Fruit fly (Drosophila melanogaster): ENCODE data around the gene dpr16.
A peak's percentile ranks its signal among the peaks of the same experiment; 100 is the strongest.

dpr16 gene

dm6 chr3R:5211901-5212758, 61.4 kb downstream of the dpr16 start (continued):
- TF ChIP-seq insv (GFP tag; optimal IDR thresholded peaks at IDR 0.05) (peak in 1 of 2 experiments; percentile 48), crp (GFP tag; optimal IDR thresholded peaks at IDR 0.05) (no peak), br (optimal IDR thresholded peaks at IDR 0.05) (no peak), CTCF (GFP tag; optimal IDR thresholded peaks at IDR 0.05) (no peak), Usf (GFP tag; optimal IDR thresholded peaks at IDR 0.05) (peak; percentile 63)

DNA sequence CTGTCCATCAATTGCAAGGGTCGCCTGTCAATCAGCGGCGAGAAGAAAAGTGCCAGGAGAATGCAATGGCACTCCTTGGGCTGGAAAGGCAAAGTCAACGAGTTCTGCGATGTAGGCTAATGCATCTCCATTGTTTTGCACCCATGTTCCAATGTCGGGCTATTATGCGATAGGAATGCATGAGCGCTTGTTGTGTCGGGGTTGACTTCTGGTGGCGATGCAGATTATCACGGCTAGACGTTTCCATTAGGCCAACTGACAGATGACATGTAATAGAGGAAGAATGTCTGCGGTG, 62.0 kb downstream of the dpr16 start:
- no peak for TF ChIP-seq CG31441 (GFP tag; IDR thresholded peaks at IDR 0.05)
- TF ChIP-seq tll (GFP tag; optimal IDR thresholded peaks at IDR 0.05): peak in 1 of 2 experiments; percentile 87
- TF ChIP-seq hth (optimal IDR thresholded peaks at IDR 0.05): peak; percentile 41
- no peak for TF ChIP-seq row (GFP tag; IDR thresholded peaks at IDR 0.05)
- TF ChIP-seq D (optimal IDR thresholded peaks at IDR 0.05): peak; percentile 87
- TF ChIP-seq D (GFP tag; optimal IDR thresholded peaks at IDR 0.05): no peak
- TF ChIP-seq zen (tag; optimal IDR thresholded peaks at IDR 0.05): peak; percentile 11

DNA sequence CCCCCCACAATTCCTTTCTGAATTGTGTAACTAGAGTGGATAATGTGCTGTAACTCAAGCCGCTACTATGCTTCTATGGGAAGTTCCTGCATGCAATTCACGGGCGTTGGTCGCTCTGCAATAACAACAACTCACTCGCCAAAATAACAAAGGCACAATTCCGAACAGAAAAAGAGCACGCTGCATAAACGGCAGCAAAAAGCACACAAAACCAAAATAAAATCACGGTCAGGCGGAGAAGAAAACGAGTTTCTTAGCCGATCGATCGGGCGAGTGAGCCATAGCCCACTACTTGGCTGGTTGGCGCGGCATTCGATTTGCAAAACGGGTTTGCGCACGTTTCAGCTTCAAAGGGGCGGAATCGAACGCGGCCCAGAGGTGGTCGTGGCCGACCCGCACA, 62.6 kb downstream of the dpr16 start:
- no peak for TF ChIP-seq Dll (GFP tag; IDR thresholded peaks at IDR 0.05; ENCODE audit: partially characterized antibody)
- TF ChIP-seq H15 (GFP tag; IDR thresholded peaks at IDR 0.05): no peak
- TF ChIP-seq chif (GFP tag; optimal IDR thresholded peaks at IDR 0.05): no peak
- TF ChIP-seq rib (GFP tag; IDR thresholded peaks at IDR 0.05): no peak
- no peak for TF ChIP-seq Stat92E (GFP tag; optimal IDR thresholded peaks at IDR 0.05)
- no peak for TF ChIP-seq Chrac-16 (GFP tag; optimal IDR thresholded peaks at IDR 0.05)
- no peak for TF ChIP-seq hbn (GFP tag; IDR thresholded peaks at IDR 0.05; ENCODE audit: partially characterized antibody)
- TF ChIP-seq onecut (GFP tag; IDR thresholded peaks at IDR 0.05): peak; percentile 67
- TF ChIP-seq Nf-YB (GFP tag; optimal IDR thresholded peaks at IDR 0.05): no peak
- no peak for TF ChIP-seq CG8478 (optimal IDR thresholded peaks at IDR 0.05)
- TF ChIP-seq cwo (GFP tag; optimal IDR thresholded peaks at IDR 0.05): peak; percentile 37
- no peak for TF ChIP-seq run (tag; optimal IDR thresholded peaks at IDR 0.05)
- no peak for TF ChIP-seq Six4 (GFP tag; optimal IDR thresholded peaks at IDR 0.05)
- no peak for TF ChIP-seq CG3838 (GFP tag; optimal IDR thresholded peaks at IDR 0.05)
- TF ChIP-seq pzg (GFP tag; optimal IDR thresholded peaks at IDR 0.05): no peak
- TF ChIP-seq CG12236 (GFP tag; optimal IDR thresholded peaks at IDR 0.05): no peak
- TF ChIP-seq Ets65A (GFP tag): peak; percentile 62
- TF ChIP-seq CG12769 (tag; optimal IDR thresholded peaks at IDR 0.05): peak; percentile 38
- peak; percentile 58 for TF ChIP-seq nom (GFP tag; optimal IDR thresholded peaks at IDR 0.05)
- no peak for TF ChIP-seq Sry-δ (GFP tag; optimal IDR thresholded peaks at IDR 0.05)
- no peak for TF ChIP-seq CG10431 (GFP tag; optimal IDR thresholded peaks at IDR 0.05)
- TF ChIP-seq CG16863 (GFP tag; optimal IDR thresholded peaks at IDR 0.05): no peak
- 0 out of 2 replicates have a peak, but pooled peaks have one; percentile 34 for TF ChIP-seq CG17328 (GFP tag; IDR thresholded peaks at IDR 0.05)
- no peak for TF ChIP-seq CG4424 (GFP tag; optimal IDR thresholded peaks at IDR 0.05)
- no peak for TF ChIP-seq CG6813 (GFP tag; optimal IDR thresholded peaks at IDR 0.05)
- TF ChIP-seq CG32772 (GFP tag; IDR thresholded peaks at IDR 0.05): no peak
- TF ChIP-seq cg (GFP tag; optimal IDR thresholded peaks at IDR 0.05): no peak
- TF ChIP-seq CG10209 (GFP tag; optimal IDR thresholded peaks at IDR 0.05): no peak
- TF ChIP-seq chinmo (GFP tag; IDR thresholded peaks at IDR 0.05; ENCODE audit: partially characterized antibody): peak; percentile 81; the same call in 2 of the 4 replicates

Data from whole organism, embryonic.